Fruit fly (Drosophila melanogaster) whole organism, prepupa: ENCODE results near the gene Vps37B.

Experiments
- Blimp-1 ChIP-seq: fragments of 200-800 bp; sonication (Bioruptor generic); optimal IDR thresholded peaks from 3 replicates; lab custom pipeline; 2017; ENCODE audit warnings: missing biosample characterization, missing genetic modification characterization, mild to moderate bottlenecking, moderate library complexity, missing genetic modification reagents
- CG10631 ChIP-seq: fragments of 200-800 bp; sonication (Bioruptor generic); optimal IDR thresholded peaks from 2 replicates; lab custom pipeline; 2016; ENCODE audit warnings: missing biosample characterization, missing genetic modification characterization
- CG11294 ChIP-seq: fragments of 200-800 bp; sonication (Bioruptor generic); IDR thresholded peaks from 2 replicates; pipeline ENCODE4 v1.3.6; 2022; ENCODE audit warnings: missing biosample characterization, missing genetic modification characterization
- CG15336 ChIP-seq: fragments of 200-800 bp; sonication (Bioruptor generic); IDR thresholded peaks from 2 replicates; pipeline ENCODE4 v1.3.6; 2022; ENCODE audit warnings: missing biosample characterization, missing genetic modification characterization
- CG1621 ChIP-seq: fragments of 200-800 bp; sonication (Bioruptor generic); optimal IDR thresholded peaks from 3 replicates; lab custom pipeline; 2018; ENCODE audit warnings: missing biosample characterization, mild to moderate bottlenecking, missing genetic modification characterization
- CG16779 ChIP-seq: fragments of 200-800 bp; sonication (Bioruptor generic); optimal IDR thresholded peaks from 3 replicates; lab custom pipeline; 2017; ENCODE audit warnings: missing biosample characterization, mild to moderate bottlenecking, missing genetic modification characterization
- CG3919 ChIP-seq: fragments of 200-800 bp; sonication (Bioruptor generic); optimal IDR thresholded peaks from 3 replicates; lab custom pipeline; 2016; ENCODE audit warnings: missing biosample characterization, missing genetic modification characterization
- CG6163 ChIP-seq: fragments of 200-800 bp; sonication (Bioruptor generic); IDR thresholded peaks from 3 replicates; pipeline ENCODE4 v1.3.6; 2022; ENCODE audit warnings: missing biosample characterization, missing genetic modification characterization
- CG8119 ChIP-seq: fragments of 200-800 bp; sonication (Bioruptor generic); IDR thresholded peaks from 3 replicates; pipeline ENCODE4 v1.3.6; 2022; ENCODE audit warnings: missing biosample characterization, missing genetic modification characterization
- CG8319 ChIP-seq: fragments of 200-800 bp; sonication (Bioruptor generic); optimal IDR thresholded peaks from 3 replicates; lab custom pipeline; 2016; ENCODE audit warnings: missing biosample characterization, missing genetic modification characterization
- CG8632 ChIP-seq: fragments of 200-800 bp; sonication (Bioruptor generic); optimal IDR thresholded peaks from 3 replicates; lab custom pipeline; 2016; ENCODE audit warnings: missing biosample characterization, missing genetic modification characterization
- CG9139 ChIP-seq: fragments of 200-800 bp; sonication (Bioruptor generic); optimal IDR thresholded peaks from 3 replicates; lab custom pipeline; 2017; ENCODE audit warnings: missing biosample characterization, mild to moderate bottlenecking, missing genetic modification characterization
- Eip75B ChIP-seq: fragments of 200-800 bp; sonication (Bioruptor generic); optimal IDR thresholded peaks from 3 replicates; lab custom pipeline; 2016; ENCODE audit warnings: missing biosample characterization, missing genetic modification characterization
- Eip78C ChIP-seq: fragments of 200-800 bp; sonication (Bioruptor generic); peaks from one replicate; lab custom pipeline; 2016; ENCODE audit warnings: missing biosample characterization, missing genetic modification characterization
- Ets21C ChIP-seq: fragments of 200-800 bp; sonication (Bioruptor generic); optimal IDR thresholded peaks from 3 replicates; lab custom pipeline; 2016; ENCODE audit warnings: missing biosample characterization, missing genetic modification characterization
- Gug ChIP-seq: fragments of 200-800 bp; sonication (Bioruptor generic); IDR thresholded peaks from 2 replicates; pipeline ENCODE4 v1.3.6; 2022; ENCODE audit warnings: missing biosample characterization, missing genetic modification characterization
- Hr38 ChIP-seq: sonication (Bioruptor generic); optimal IDR thresholded peaks from 2 replicates; lab custom pipeline; 2016; ENCODE audit warnings: missing biosample characterization, missing genetic modification characterization
- Hr4 ChIP-seq: fragments of 200-800 bp; sonication (Bioruptor generic); optimal IDR thresholded peaks from 3 replicates; lab custom pipeline; 2016; ENCODE audit warnings: missing biosample characterization, missing genetic modification characterization
- Lpt ChIP-seq: fragments of 200-800 bp; sonication (Bioruptor generic); optimal IDR thresholded peaks from 3 replicates; lab custom pipeline; 2016; ENCODE audit warnings: missing biosample characterization, missing genetic modification characterization
- OdsH ChIP-seq: fragments of 200-800 bp; sonication (Bioruptor generic); optimal IDR thresholded peaks from 3 replicates; lab custom pipeline; 2016; ENCODE audit warnings: missing biosample characterization, missing genetic modification characterization
- Smox ChIP-seq: fragments of 200-800 bp; sonication (Bioruptor generic); optimal IDR thresholded peaks from 3 replicates; lab custom pipeline; 2016; ENCODE audit warnings: missing biosample characterization, missing genetic modification characterization
- Sox14 ChIP-seq: fragments of 200-800 bp; sonication (Bioruptor generic); optimal IDR thresholded peaks from 3 replicates; lab custom pipeline; 2016; ENCODE audit warnings: missing biosample characterization, missing genetic modification characterization
- Sox15 ChIP-seq: fragments of 200-800 bp; sonication (Bioruptor generic); optimal IDR thresholded peaks from 3 replicates; lab custom pipeline; 2016; ENCODE audit warnings: missing biosample characterization, missing genetic modification characterization
- achi ChIP-seq: fragments of 200-800 bp; sonication (Bioruptor generic); optimal IDR thresholded peaks from 3 replicates; lab custom pipeline; 2016; ENCODE audit warnings: missing biosample characterization, missing genetic modification characterization
- acj6 ChIP-seq: fragments of 200-800 bp; sonication (Bioruptor generic); optimal IDR thresholded peaks from 3 replicates; lab custom pipeline; 2016; ENCODE audit warnings: missing biosample characterization, missing genetic modification characterization
- cyc ChIP-seq: fragments of 200-800 bp; sonication (Bioruptor generic); optimal IDR thresholded peaks from 3 replicates; lab custom pipeline; 2016; ENCODE audit warnings: missing biosample characterization, missing genetic modification characterization
- dac ChIP-seq: fragments of 200-800 bp; sonication (Bioruptor generic); optimal IDR thresholded peaks from 2 replicates; lab custom pipeline; 2017; ENCODE audit warnings: missing biosample characterization, mild to moderate bottlenecking, missing genetic modification characterization
- eg ChIP-seq: fragments of 200-800 bp; sonication (Bioruptor generic); IDR thresholded peaks from 3 replicates; pipeline ENCODE4 v1.3.6; 2022; ENCODE audit warnings: missing biosample characterization, missing genetic modification characterization
- esn ChIP-seq: fragments of 200-800 bp; sonication (Bioruptor generic); optimal IDR thresholded peaks from 2 replicates; lab custom pipeline; 2016; ENCODE audit warnings: missing biosample characterization, mild to moderate bottlenecking, missing genetic modification characterization, moderate library complexity
- fd59A ChIP-seq: fragments of 200-800 bp; sonication (Bioruptor generic); optimal IDR thresholded peaks from 2 replicates; lab custom pipeline; 2017; ENCODE audit warnings: missing biosample characterization, mild to moderate bottlenecking, missing genetic modification characterization, missing genetic modification reagents
- fkh ChIP-seq: fragments of 200-800 bp; sonication (Bioruptor generic); optimal IDR thresholded peaks from 3 replicates; lab custom pipeline; 2017; ENCODE audit warnings: missing biosample characterization, mild to moderate bottlenecking, missing genetic modification characterization, moderate library complexity
- lz ChIP-seq: fragments of 200-800 bp; sonication (Bioruptor generic); optimal IDR thresholded peaks from 3 replicates; lab custom pipeline; 2016; ENCODE audit warnings: missing biosample characterization, missing genetic modification characterization
- salr ChIP-seq, 2 experiments: fragments of 200-800 bp; sonication (Bioruptor generic); optimal IDR thresholded peaks; 3 replicates each; lab custom pipeline; 2016 to 2018; ENCODE audit warnings: missing biosample characterization in 2 of 2, missing genetic modification characterization in 2 of 2, mild to moderate bottlenecking in 1 of 2
- ss ChIP-seq, 2 experiments: fragments of 200-800 bp; sonication (Bioruptor generic); optimal IDR thresholded peaks; 2 replicates in 1 of 2; 3 replicates in 1 of 2; lab custom pipeline; 2017 to 2018; ENCODE audit warnings: mild to moderate bottlenecking in 2 of 2, missing biosample characterization in 2 of 2, missing genetic modification characterization in 2 of 2, moderate library complexity in 1 of 2
- topi ChIP-seq: fragments of 200-800 bp; sonication (Bioruptor generic); optimal IDR thresholded peaks from 3 replicates; lab custom pipeline; 2016; ENCODE audit warnings: missing biosample characterization, missing genetic modification characterization

Vps37B gene

DNA sequence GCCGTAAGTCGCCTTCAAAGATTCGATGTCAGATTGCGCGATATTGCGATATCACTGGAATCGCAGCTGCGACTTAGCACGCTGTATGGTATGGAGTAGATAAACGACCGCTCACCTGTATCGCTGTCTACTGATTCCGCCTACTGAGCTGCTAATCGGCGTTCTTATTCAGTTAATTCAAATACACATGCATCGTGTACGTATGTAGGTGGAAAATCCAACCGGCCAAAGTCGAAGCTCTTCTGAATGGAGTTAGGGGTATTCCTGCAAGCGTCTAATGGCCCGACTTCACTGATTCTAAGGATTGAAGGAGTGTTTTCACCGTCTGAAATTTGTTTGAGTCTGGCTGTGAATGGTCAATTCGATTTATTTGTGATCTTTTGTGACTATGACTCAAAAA is 2.8 kb upstream of the Vps37B start, which contains the start of gene CG2604 (continued):
- TF ChIP-seq salr (GFP tag; optimal IDR thresholded peaks at IDR 0.05; lab: Kevin White, UChicago): peak in 1 of 2 experiments; percentile 3
- TF ChIP-seq Eip75B: no peak
- TF ChIP-seq CG8319 (GFP tag; lab: Kevin White, UChicago): no peak
- no peak for TF ChIP-seq Ets21C (GFP tag; lab: Kevin White, UChicago)
- no peak for TF ChIP-seq fkh
- no peak for TF ChIP-seq Smox (GFP tag; lab: Kevin White, UChicago)
- no peak for TF ChIP-seq CG15336
- no peak for TF ChIP-seq CG10631 (GFP tag; lab: Kevin White, UChicago)
- TF ChIP-seq Sox15 (GFP tag; lab: Kevin White, UChicago): no peak
- TF ChIP-seq topi (GFP tag; lab: Kevin White, UChicago): no peak
- TF ChIP-seq Gug (GFP tag; lab: Robert Waterston, UW): no peak
- no peak for TF ChIP-seq CG11294 (GFP tag; lab: Robert Waterston, UW)
- TF ChIP-seq Hr38 (GFP tag; lab: Kevin White, UChicago): no peak
- no peak for TF ChIP-seq acj6
- TF ChIP-seq CG6163 (GFP tag; lab: Robert Waterston, UW): no peak
- peak; percentile 33 for TF ChIP-seq Sox14
- TF ChIP-seq Eip78C (GFP tag; lab: Kevin White, UChicago): peak; percentile 68
- TF ChIP-seq OdsH (GFP tag; lab: Kevin White, UChicago): no peak

DNA sequence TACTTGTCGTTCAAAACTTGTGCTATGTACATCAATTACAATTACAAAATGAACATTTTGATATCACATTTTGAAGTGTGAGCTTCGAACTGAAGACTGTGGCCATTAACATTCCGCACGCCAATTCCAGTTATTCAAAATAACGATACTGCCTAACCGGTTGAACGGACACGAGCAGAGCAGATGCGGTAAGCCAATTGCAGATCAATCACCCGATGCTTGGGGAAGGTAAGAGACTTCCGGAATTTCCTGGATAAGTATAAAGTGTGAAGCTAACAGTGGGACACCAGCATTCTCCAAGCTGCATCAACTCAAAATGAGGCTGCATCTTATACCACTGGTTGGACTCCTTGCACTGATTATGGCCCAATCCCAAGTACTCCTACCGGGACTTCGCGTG is 2.1 kb upstream of the Vps37B start, which contains the start of gene CG14664:
CG14664 (plus strand) TSS at position 301 of the 400 bp plus-strand sequence.
- TF ChIP-seq CG3919: no peak
- TF ChIP-seq esn (GFP tag; lab: Kevin White, UChicago): no peak
- no peak for TF ChIP-seq CG16779 (tag; lab: Kevin White, UChicago)
- TF ChIP-seq CG6163 (GFP tag; lab: Robert Waterston, UW): no peak
- TF ChIP-seq CG9139 (GFP tag; lab: Kevin White, UChicago): no peak
- no peak for TF ChIP-seq fd59A
- TF ChIP-seq Gug (GFP tag; lab: Robert Waterston, UW): no peak
- TF ChIP-seq cyc (GFP tag; lab: Kevin White, UChicago): no peak
- TF ChIP-seq Lpt (GFP tag; lab: Kevin White, UChicago): no peak
- no peak for TF ChIP-seq CG8319 (GFP tag; lab: Kevin White, UChicago)
- no peak for TF ChIP-seq dac (GFP tag; lab: Kevin White, UChicago)
- TF ChIP-seq lz (GFP tag; lab: Kevin White, UChicago): no peak
- no peak for TF ChIP-seq Hr4 (GFP tag; lab: Kevin White, UChicago)
- no peak for TF ChIP-seq Eip75B
- no peak for TF ChIP-seq CG10631 (GFP tag; lab: Kevin White, UChicago)
- TF ChIP-seq, all 60 proteins: peak for 0

DNA sequence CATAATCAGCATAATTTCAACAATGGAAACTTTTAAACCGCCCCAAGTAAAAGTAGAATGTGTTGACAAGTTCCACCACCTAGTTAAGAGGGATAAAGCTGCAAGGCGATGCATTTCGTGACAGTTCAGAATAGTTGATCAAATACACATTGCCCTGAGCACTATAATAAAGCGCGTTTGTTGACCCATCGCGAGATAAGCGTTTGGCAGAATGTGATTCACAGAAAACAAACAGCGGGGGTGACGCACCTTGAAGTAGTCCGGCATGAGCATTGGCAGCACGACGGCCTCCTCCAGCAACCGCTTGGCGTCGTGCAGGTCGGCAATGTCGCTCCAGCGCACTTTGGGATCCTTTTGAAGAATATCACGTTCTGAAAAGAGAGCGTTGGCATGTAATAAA is 3.5 kb downstream of the Vps37B start:
- 0 out of 3 replicates have a peak, but pooled peaks have one; percentile 31 for TF ChIP-seq eg (GFP tag; lab: Robert Waterston, UW)
- no peak for TF ChIP-seq Blimp-1
- TF ChIP-seq, all 60 proteins: peak for 1

DNA sequence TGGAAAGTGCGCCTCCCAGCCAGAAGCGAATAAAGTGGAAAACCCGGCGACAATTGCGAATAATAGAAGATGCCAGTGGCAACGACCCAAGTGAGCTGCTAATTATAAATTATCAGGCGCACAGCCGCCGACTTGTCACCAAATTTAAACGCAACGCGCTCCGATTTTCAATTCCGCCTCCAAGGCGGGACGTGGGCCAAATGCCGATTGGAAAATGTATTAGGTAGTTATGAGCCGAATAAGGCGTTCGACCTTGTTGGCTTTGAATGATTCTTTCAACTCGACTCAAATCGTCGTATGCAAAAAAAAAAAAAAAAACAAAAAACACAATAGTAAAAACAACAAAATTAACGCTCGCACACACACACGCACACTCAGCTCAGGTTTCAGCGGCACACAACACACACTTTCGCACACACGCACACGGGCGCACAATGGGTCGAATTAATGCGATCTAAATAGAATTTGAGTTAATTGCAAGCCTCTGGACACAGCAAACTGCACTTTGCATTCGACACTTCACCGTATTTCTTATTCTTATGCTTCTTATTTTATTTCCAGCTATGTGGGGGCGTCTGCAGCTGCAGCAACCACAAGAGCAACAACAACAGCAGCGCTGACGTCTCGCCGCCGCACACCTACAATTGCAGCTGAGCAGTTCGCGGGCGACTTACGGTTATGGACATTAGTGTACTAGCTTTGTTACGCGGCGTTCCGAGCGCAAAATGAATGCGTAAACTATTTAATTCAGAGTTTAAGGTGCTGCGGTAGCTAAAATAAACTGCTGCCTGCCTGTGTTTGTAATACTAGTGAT is 5.6 kb downstream of the Vps37B start:
- TF ChIP-seq Hr38 (GFP tag; lab: Kevin White, UChicago) (no peak), ss (GFP tag; optimal IDR thresholded peaks at IDR 0.05; lab: Kevin White, UChicago) (peak in 1 of 2 experiments; percentile 44), CG1621 (tag; lab: Kevin White, UChicago) (no peak), CG8632 (GFP tag; lab: Kevin White, UChicago) (no peak), CG8119 (GFP tag; lab: Robert Waterston, UW) (peak; percentile 52), CG16779 (tag; lab: Kevin White, UChicago) (peak; percentile 53), achi (no peak), fd59A (no peak), CG15336 (peak; percentile 32; the same call in 1 of the 2 replicates)
